Worm (Caenorhabditis elegans) whole organism, L1 larva: Measurements from ENCODE around the gene cal-1.

Experiments
- dpl-1 ChIP-seq, 3 experiments: fragments of 150-350 bp in 2 of 3; sonication (generic microtip) in 1 of 3; optimal IDR thresholded peaks; 2 replicates each; lab custom pipeline; 2014 to 2017; ENCODE audit warnings: missing biosample characterization in 3 of 3, missing genetic modification characterization in 3 of 3, missing genetic modification reagents in 3 of 3
- efl-1 ChIP-seq, 4 experiments: fragments of 150-350 bp; optimal IDR thresholded peaks in 3 of 4; peaks in 1 of 4; 1 replicate in 1 of 4; 2 replicates in 3 of 4; lab custom pipeline; 2014; ENCODE audit warnings: missing biosample characterization in 2 of 4, missing genetic modification characterization in 2 of 4, missing genetic modification reagents in 2 of 4
- lin-13 ChIP-seq: fragments of 150-350 bp; optimal IDR thresholded peaks from 2 replicates; lab custom pipeline; 2014; ENCODE audit warnings: missing biosample characterization, missing genetic modification reagents, missing genetic modification characterization
- nhr-71 ChIP-seq: sonication (generic microtip); optimal IDR thresholded peaks from 2 replicates; lab custom pipeline; 2016; ENCODE audit warnings: mild to moderate bottlenecking, missing genetic modification characterization, moderate library complexity, missing compliant biosample characterization
- nhr-76 ChIP-seq: sonication (generic microtip); optimal IDR thresholded peaks from 2 replicates; lab custom pipeline; 2017; ENCODE audit warnings: missing biosample characterization, missing genetic modification characterization
- nhr-90 ChIP-seq: sonication (generic microtip); optimal IDR thresholded peaks from 2 replicates; lab custom pipeline; 2016; ENCODE audit warnings: mild to moderate bottlenecking, missing genetic modification characterization, missing compliant biosample characterization; ENCODE audit not compliant: poor library complexity
- rnt-1 ChIP-seq: sonication (generic microtip); optimal IDR thresholded peaks from 2 replicates; lab custom pipeline; 2016; ENCODE audit warnings: mild to moderate bottlenecking, missing genetic modification characterization, moderate library complexity, missing compliant biosample characterization
- skn-1 ChIP-seq: fragments of 150-350 bp; optimal IDR thresholded peaks from 2 replicates; lab custom pipeline; 2014; ENCODE audit warnings: missing biosample characterization, missing genetic modification characterization
- snpc-4 ChIP-seq: fragments of 150-350 bp; optimal IDR thresholded peaks from 2 replicates; lab custom pipeline; 2014; ENCODE audit warnings: missing biosample characterization, missing genetic modification characterization
- vab-15 ChIP-seq: sonication (generic microtip); optimal IDR thresholded peaks from 2 replicates; lab custom pipeline; 2017; ENCODE audit warnings: missing genotype, mild to moderate bottlenecking, missing genetic modification characterization, missing compliant biosample characterization
- xbp-1 ChIP-seq: sonication (generic microtip); optimal IDR thresholded peaks from 2 replicates; lab custom pipeline; 2016; ENCODE audit warnings: missing genetic modification characterization, missing compliant biosample characterization

DNA sequence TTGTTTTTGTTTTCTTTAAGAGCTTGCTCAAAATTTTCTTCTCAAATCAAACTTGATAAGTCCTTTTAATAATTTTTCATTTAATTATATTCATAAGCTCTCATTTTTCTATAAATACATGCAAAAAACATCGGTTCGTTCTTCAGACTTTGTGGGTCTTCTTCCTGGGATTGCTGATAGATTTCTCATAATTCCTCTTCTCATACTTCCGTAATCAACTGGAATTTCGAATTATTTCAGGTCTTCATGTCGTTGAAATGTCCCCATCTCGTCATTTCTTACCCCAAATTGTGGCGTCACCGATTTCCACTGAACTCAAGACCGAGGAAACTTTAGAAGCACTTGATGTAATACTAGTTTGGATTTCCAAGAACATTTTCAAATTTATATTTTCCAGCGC lies 47.9 kb upstream of the cal-1 start:
- TF ChIP-seq vab-15 (no peak), nhr-71 (tag; lab: Kevin White, UChicago) (no peak), rnt-1 (no peak), nhr-90 (tag; lab: Kevin White, UChicago) (no peak), dpl-1 (GFP tag; optimal IDR thresholded peaks at IDR 0.05; lab: Kevin White, UChicago) (no peak), xbp-1 (no peak), lin-13 (GFP tag; lab: Kevin White, UChicago) (no peak), skn-1 (tag; lab: Kevin White, UChicago) (no peak), snpc-4 (no peak), nhr-76 (tag; lab: Kevin White, UChicago) (no peak), efl-1 (optimal IDR thresholded peaks at IDR 0.05; lab: Kevin White, UChicago) (no peak), efl-1 (GFP tag; optimal IDR thresholded peaks at IDR 0.05 in 1 of 2; lab: Kevin White, UChicago) (no peak)
